Fruit fly (Drosophila melanogaster): ENCODE measurements around the gene CG15824.

Gene CG15824

DNA sequence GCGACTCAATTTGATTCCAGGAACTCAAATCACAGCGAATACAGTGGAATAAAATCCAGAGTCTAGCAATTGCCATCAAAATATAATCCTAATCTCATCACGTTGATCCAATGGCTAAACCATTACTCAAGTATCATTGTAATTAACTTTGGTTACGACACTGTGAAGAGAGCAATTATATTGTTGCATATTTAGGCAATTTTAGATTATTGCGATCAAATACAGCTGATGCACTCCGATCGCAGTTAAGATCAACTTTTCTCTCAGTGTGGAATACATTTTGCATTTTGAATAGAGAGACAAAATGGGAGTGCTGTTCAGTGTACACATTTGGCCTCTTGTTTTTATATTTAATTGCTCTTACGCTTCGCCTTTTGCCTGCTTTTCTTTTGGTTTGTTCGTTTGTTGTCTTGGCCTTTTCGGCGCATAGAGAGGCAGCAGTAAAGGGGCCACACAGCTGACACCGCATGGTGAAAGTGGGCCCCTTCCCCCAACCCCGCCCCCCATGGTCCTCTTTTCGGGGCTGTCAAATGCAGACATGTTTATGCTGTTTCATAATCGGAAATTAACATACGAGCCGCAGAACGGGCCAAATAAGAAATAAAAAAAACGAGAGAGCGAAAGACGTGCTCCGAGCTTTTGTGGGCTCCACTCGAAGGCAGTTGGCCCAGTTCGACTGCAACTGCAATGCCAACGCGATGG lies 38.6 kb downstream of the CG15824 start (continued):
- TF ChIP-seq Jarid2 (GFP tag; optimal IDR thresholded peaks at IDR 0.05) (peak; percentile 12), slp2 (GFP tag; optimal IDR thresholded peaks at IDR 0.05) (peak; percentile 62), CG6791 (GFP tag; IDR thresholded peaks at IDR 0.05; ENCODE audit: partially characterized antibody) (no peak), CG10959 (GFP tag; IDR thresholded peaks at IDR 0.05) (no peak), CG30431 (GFP tag; optimal IDR thresholded peaks at IDR 0.05) (peak; percentile 47), CG7745 (tag; optimal IDR thresholded peaks at IDR 0.05) (no peak), sqz (GFP tag; optimal IDR thresholded peaks at IDR 0.05) (peak; percentile 51), gsb-n (tag; optimal IDR thresholded peaks at IDR 0.05) (peak; percentile 50), CG6175 (GFP tag; IDR thresholded peaks at IDR 0.05) (no peak), lab (GFP tag; optimal IDR thresholded peaks at IDR 0.05) (peak; percentile 58), NC2β (GFP tag; optimal IDR thresholded peaks at IDR 0.05) (peak; percentile 14), fu2 (GFP tag; optimal IDR thresholded peaks at IDR 0.05) (peak; percentile 25), twi (tag; optimal IDR thresholded peaks at IDR 0.05) (no peak), Fer3 (tag; optimal IDR thresholded peaks at IDR 0.05) (peak; percentile 46), CG18599 (GFP tag; optimal IDR thresholded peaks at IDR 0.05) (peak; percentile 64), sisA (GFP tag; IDR thresholded peaks at IDR 0.05) (peak; percentile 67), CG13894 (tag; optimal IDR thresholded peaks at IDR 0.05) (no peak), CG11456 (GFP tag; IDR thresholded peaks at IDR 0.05) (no peak), Myb (GFP tag; optimal IDR thresholded peaks at IDR 0.05) (peak; percentile 22), GATAe (GFP tag; conservative IDR thresholded peaks at IDR 0.05) (no peak), lov (optimal IDR thresholded peaks at IDR 0.05) (no peak), lov (GFP tag; IDR thresholded peaks at IDR 0.05) (no peak), Ssrp (tag; optimal IDR thresholded peaks at IDR 0.05) (peak; percentile 69), CG7271 (tag; optimal IDR thresholded peaks at IDR 0.05) (no peak), bsh (GFP tag; optimal IDR thresholded peaks at IDR 0.05) (peak in 1 of 2 experiments; percentile 73), hb (GFP tag; IDR thresholded peaks at IDR 0.05; ENCODE audit: partially characterized antibody) (no peak), CG33213 (GFP tag; optimal IDR thresholded peaks at IDR 0.05) (peak; percentile 39), CG13624 (GFP tag; optimal IDR thresholded peaks at IDR 0.05) (peak; percentile 38), grn (GFP tag; optimal IDR thresholded peaks at IDR 0.05) (no peak), p53 (GFP tag; optimal IDR thresholded peaks at IDR 0.05) (peak; percentile 35), CG4820 (GFP tag; optimal IDR thresholded peaks at IDR 0.05) (peak; percentile 54), CG2678 (tag; optimal IDR thresholded peaks at IDR 0.05) (peak; percentile 71), CG8924 (tag; optimal IDR thresholded peaks at IDR 0.05) (peak; percentile 50), org-1 (GFP tag; optimal IDR thresholded peaks at IDR 0.05) (peak; percentile 58), wor (GFP tag; IDR thresholded peaks at IDR 0.05) (peak; percentile 68), grau (tag; optimal IDR thresholded peaks at IDR 0.05) (peak; percentile 62), Antp (GFP tag; optimal IDR thresholded peaks at IDR 0.05) (peak; percentile 62), ash1 (GFP tag; optimal IDR thresholded peaks at IDR 0.05) (no peak), h (optimal IDR thresholded peaks at IDR 0.05) (no peak), cato (GFP tag; optimal IDR thresholded peaks at IDR 0.05; ENCODE audit: borderline replicate concordance) (peak; percentile 1), ken (GFP tag; IDR thresholded peaks at IDR 0.05) (0 out of 3 replicates have a peak, but pooled peaks have one; percentile 21), emc (GFP tag; optimal IDR thresholded peaks at IDR 0.05) (no peak), CG15073 (GFP tag; optimal IDR thresholded peaks at IDR 0.05) (no peak), tll (GFP tag; optimal IDR thresholded peaks at IDR 0.05) (no peak), CG12236 (GFP tag; optimal IDR thresholded peaks at IDR 0.05) (peak; percentile 28), Rx (GFP tag; IDR thresholded peaks at IDR 0.05) (0 out of 2 replicates have a peak, but pooled peaks have one; percentile 24), tin (GFP tag; optimal IDR thresholded peaks at IDR 0.05) (peak; percentile 12), Taf1 (GFP tag; IDR thresholded peaks at IDR 0.05) (no peak), CG10147 (GFP tag; optimal IDR thresholded peaks at IDR 0.05) (peak; percentile 57), Aef1 (GFP tag; IDR thresholded peaks at IDR 0.05) (no peak)
